Worm (Caenorhabditis elegans) whole organism, L1 larva: ENCODE measurements around the gene nspb-3.
A peak's percentile ranks its signal among the peaks of the same experiment; 100 is the strongest.

Source experiments
- C04F5.9 ChIP-seq: sonication (generic microtip); optimal IDR thresholded peaks from 2 replicates; lab custom pipeline; 2016; ENCODE audit warnings: missing genetic modification characterization, missing compliant biosample characterization
- C16A3.4 ChIP-seq: fragments of 150-350 bp; optimal IDR thresholded peaks from 2 replicates; lab custom pipeline; 2014; ENCODE audit warnings: missing biosample characterization, missing genetic modification characterization
- C34B4.2 ChIP-seq: sonication (generic microtip); optimal IDR thresholded peaks from 2 replicates; lab custom pipeline; 2017; ENCODE audit warnings: mild to moderate bottlenecking, missing genetic modification characterization, missing compliant biosample characterization
- F16B12.6 ChIP-seq: fragments of 150-350 bp; optimal IDR thresholded peaks from 2 replicates; lab custom pipeline; 2014; ENCODE audit warnings: missing biosample characterization, missing genetic modification characterization
- Y116A8C.19 ChIP-seq: sonication (generic microtip); optimal IDR thresholded peaks from 2 replicates; lab custom pipeline; 2016; ENCODE audit warnings: missing compliant biosample characterization, missing genetic modification characterization, borderline replicate concordance
- alr-1 ChIP-seq: fragments of 200-800 bp; sonication (Bioruptor generic); optimal IDR thresholded peaks from 2 replicates; lab custom pipeline; 2018; ENCODE audit warnings: borderline replicate concordance, mild to moderate bottlenecking, missing genetic modification characterization, missing compliant biosample characterization
- aly-2 ChIP-seq: fragments of 150-350 bp; optimal IDR thresholded peaks from 2 replicates; lab custom pipeline; 2014; ENCODE audit warnings: missing biosample characterization, missing genetic modification characterization
- blmp-1 ChIP-seq: fragments of 150-350 bp; optimal IDR thresholded peaks from 2 replicates; lab custom pipeline; 2014; ENCODE audit warnings: missing biosample characterization, missing genetic modification characterization
- ceh-63 ChIP-seq: fragments of 200-800 bp; sonication (Bioruptor generic); optimal IDR thresholded peaks from 2 replicates; lab custom pipeline; 2018; ENCODE audit warnings: mild to moderate bottlenecking, missing genetic modification characterization, missing compliant biosample characterization
- ceh-82 ChIP-seq, 3 experiments: fragments of 150-350 bp in 1 of 3; sonication (generic microtip) in 2 of 3; optimal IDR thresholded peaks; 2 replicates each; lab custom pipeline; 2014 to 2017; ENCODE audit warnings: missing biosample characterization in 3 of 3, missing genetic modification characterization in 3 of 3
- dpl-1 ChIP-seq, 3 experiments: fragments of 150-350 bp in 2 of 3; sonication (generic microtip) in 1 of 3; optimal IDR thresholded peaks; 2 replicates each; lab custom pipeline; 2014 to 2017; ENCODE audit warnings: missing biosample characterization in 3 of 3, missing genetic modification characterization in 3 of 3, missing genetic modification reagents in 3 of 3
- dsc-1 ChIP-seq: sonication (generic microtip); optimal IDR thresholded peaks from 2 replicates; lab custom pipeline; 2016; ENCODE audit warnings: mild to moderate bottlenecking, missing genetic modification characterization, missing compliant biosample characterization
- egl-13 ChIP-seq: sonication (generic microtip); optimal IDR thresholded peaks from 2 replicates; lab custom pipeline; 2016; ENCODE audit warnings: missing genotype, missing genetic modification reagents, missing genetic modification characterization, missing compliant biosample characterization
- elt-3 ChIP-seq, 6 experiments: fragments of 150-350 bp in 1 of 6; sonication (generic microtip); optimal IDR thresholded peaks; 2 replicates each; lab custom pipeline; 2017 to 2018; ENCODE audit warnings: missing biosample characterization in 6 of 6, missing genetic modification characterization in 6 of 6, inconsistent platforms in 1 of 6
- ets-5 ChIP-seq: fragments of 200-800 bp; sonication (Bioruptor generic); IDR thresholded peaks from 2 replicates; pipeline ENCODE4 v1.3.6; 2022; ENCODE audit warnings: missing genetic modification characterization, missing compliant biosample characterization
- fkh-10 ChIP-seq: sonication (generic microtip); optimal IDR thresholded peaks from 2 replicates; lab custom pipeline; 2017; ENCODE audit warnings: missing biosample characterization, missing genetic modification reagents, missing genetic modification characterization
- fkh-8 ChIP-seq: sonication (generic microtip); optimal IDR thresholded peaks from 2 replicates; lab custom pipeline; 2016; ENCODE audit warnings: mild to moderate bottlenecking, missing genetic modification characterization, missing compliant biosample characterization
- fos-1 ChIP-seq: fragments of 150-350 bp; optimal IDR thresholded peaks from 2 replicates; lab custom pipeline; 2014; ENCODE audit warnings: missing biosample characterization, missing genetic modification characterization
- grh-1 ChIP-seq: fragments of 200-800 bp; sonication (Bioruptor generic); IDR thresholded peaks from 2 replicates; pipeline ENCODE4 v1.3.6; 2022; ENCODE audit warnings: missing genetic modification reagents, missing genetic modification characterization, missing compliant biosample characterization
- hlh-4 ChIP-seq: sonication (generic microtip); optimal IDR thresholded peaks from 2 replicates; lab custom pipeline; 2016; ENCODE audit warnings: mild to moderate bottlenecking, missing genetic modification characterization, missing compliant biosample characterization
- hpl-2 ChIP-seq: fragments of 150-350 bp; optimal IDR thresholded peaks from 2 replicates; lab custom pipeline; 2014; ENCODE audit warnings: missing biosample characterization, missing genetic modification reagents, missing genetic modification characterization
- irx-1 ChIP-seq: sonication (generic microtip); optimal IDR thresholded peaks from 2 replicates; lab custom pipeline; 2016; ENCODE audit warnings: missing genetic modification characterization, missing compliant biosample characterization
- jun-1 ChIP-seq: fragments of 150-350 bp; optimal IDR thresholded peaks from 2 replicates; lab custom pipeline; 2014; ENCODE audit warnings: missing biosample characterization, missing genetic modification reagents, missing genetic modification characterization
- lin-14 ChIP-seq: fragments of 200-800 bp; sonication (Bioruptor generic); optimal IDR thresholded peaks from 2 replicates; lab custom pipeline; 2018; ENCODE audit warnings: mild to moderate bottlenecking, missing genetic modification characterization, moderate library complexity, missing compliant biosample characterization
- lin-15B ChIP-seq: fragments of 150-350 bp; sonication (generic microtip); optimal IDR thresholded peaks from 3 replicates; lab custom pipeline; 2014; ENCODE audit warnings: missing biosample characterization, missing genetic modification characterization
- lin-35 ChIP-seq, 2 experiments: fragments of 150-350 bp; optimal IDR thresholded peaks; 2 replicates each; lab custom pipeline; 2014; ENCODE audit warnings: missing biosample characterization in 2 of 2, missing genetic modification characterization in 2 of 2, missing genetic modification reagents in 2 of 2
- lin-39 ChIP-seq: fragments of 150-350 bp; optimal IDR thresholded peaks from 2 replicates; lab custom pipeline; 2014; ENCODE audit warnings: missing biosample characterization, missing genetic modification reagents, missing genetic modification characterization
- mab-9 ChIP-seq: fragments of 200-800 bp; sonication (Bioruptor generic); IDR thresholded peaks from 2 replicates; pipeline ENCODE4 v1.3.6; 2022; ENCODE audit warnings: missing genetic modification reagents, missing genetic modification characterization, missing compliant biosample characterization
- mdl-1 ChIP-seq, 2 experiments: fragments of 150-350 bp; optimal IDR thresholded peaks; 2 replicates each; lab custom pipeline; 2014 to 2017; ENCODE audit warnings: missing biosample characterization in 2 of 2, missing genetic modification characterization in 2 of 2, inconsistent platforms in 1 of 2
- nhr-11 ChIP-seq: fragments of 150-350 bp; optimal IDR thresholded peaks from 2 replicates; lab custom pipeline; 2014; ENCODE audit warnings: missing biosample characterization, missing genetic modification characterization
- nhr-19 ChIP-seq: fragments of 200-800 bp; sonication (Bioruptor generic); conservative IDR thresholded peaks from 2 replicates; pipeline ENCODE4 v1.3.6; 2022; ENCODE audit warnings: missing genetic modification characterization, missing compliant biosample characterization
- nhr-20 ChIP-seq: sonication (generic microtip); optimal IDR thresholded peaks from 2 replicates; lab custom pipeline; 2016; ENCODE audit warnings: mild to moderate bottlenecking, missing genetic modification characterization, missing compliant biosample characterization
- nhr-47 ChIP-seq: sonication (generic microtip); optimal IDR thresholded peaks from 2 replicates; lab custom pipeline; 2016; ENCODE audit warnings: mild to moderate bottlenecking, missing genetic modification characterization, moderate library complexity, missing compliant biosample characterization
- nhr-71 ChIP-seq: sonication (generic microtip); optimal IDR thresholded peaks from 2 replicates; lab custom pipeline; 2016; ENCODE audit warnings: mild to moderate bottlenecking, missing genetic modification characterization, moderate library complexity, missing compliant biosample characterization
- nhr-77 ChIP-seq: fragments of 150-350 bp; optimal IDR thresholded peaks from 2 replicates; lab custom pipeline; 2014; ENCODE audit warnings: missing biosample characterization, missing genetic modification characterization
- nhr-84 ChIP-seq: sonication (generic microtip); optimal IDR thresholded peaks from 2 replicates; lab custom pipeline; 2017; ENCODE audit warnings: missing biosample characterization, missing genetic modification characterization
- nhr-85 ChIP-seq: sonication (generic microtip); peaks from one replicate; lab custom pipeline; 2016; ENCODE audit warnings: missing genetic modification characterization, inconsistent platforms, missing compliant biosample characterization
- nhr-90 ChIP-seq: sonication (generic microtip); optimal IDR thresholded peaks from 2 replicates; lab custom pipeline; 2016; ENCODE audit warnings: mild to moderate bottlenecking, missing genetic modification characterization, missing compliant biosample characterization; ENCODE audit not compliant: poor library complexity
- pag-3 ChIP-seq: sonication (generic microtip); optimal IDR thresholded peaks from 2 replicates; lab custom pipeline; 2017; ENCODE audit warnings: missing genetic modification characterization, mild to moderate bottlenecking, missing compliant biosample characterization, antibody characterized with exemption, borderline replicate concordance; ENCODE audit not compliant: insufficient read depth
- pax-3 ChIP-seq: fragments of 200-800 bp; sonication (Bioruptor generic); optimal IDR thresholded peaks from 2 replicates; lab custom pipeline; 2018; ENCODE audit warnings: mild to moderate bottlenecking, missing genetic modification characterization, moderate library complexity, missing compliant biosample characterization
- skn-1 ChIP-seq: fragments of 150-350 bp; optimal IDR thresholded peaks from 2 replicates; lab custom pipeline; 2014; ENCODE audit warnings: missing biosample characterization, missing genetic modification characterization
- snu-23 ChIP-seq: sonication (generic microtip); optimal IDR thresholded peaks from 2 replicates; lab custom pipeline; 2016; ENCODE audit warnings: missing genetic modification characterization, missing compliant biosample characterization
- sox-4 ChIP-seq: sonication (generic microtip); optimal IDR thresholded peaks from 2 replicates; lab custom pipeline; 2016; ENCODE audit warnings: missing genetic modification characterization, missing compliant biosample characterization
- sup-37 ChIP-seq: fragments of 200-800 bp; sonication (Bioruptor generic); optimal IDR thresholded peaks from 2 replicates; lab custom pipeline; 2018; ENCODE audit warnings: mild to moderate bottlenecking, missing genetic modification characterization, missing compliant biosample characterization
- unc-130 ChIP-seq: fragments of 150-350 bp; optimal IDR thresholded peaks from 2 replicates; lab custom pipeline; 2017; ENCODE audit warnings: missing biosample characterization, missing genetic modification characterization, inconsistent platforms
- unc-30 ChIP-seq: sonication (generic microtip); optimal IDR thresholded peaks from 2 replicates; lab custom pipeline; 2017; ENCODE audit warnings: missing biosample characterization, missing genetic modification characterization
- unc-62 ChIP-seq: fragments of 150-350 bp; optimal IDR thresholded peaks from 2 replicates; lab custom pipeline; 2014; ENCODE audit warnings: missing biosample characterization, missing genetic modification reagents, missing genetic modification characterization
- unc-98 ChIP-seq: fragments of 200-800 bp; sonication (Bioruptor generic); IDR thresholded peaks from 2 replicates; pipeline ENCODE4 v1.3.6; 2022; ENCODE audit warnings: missing genetic modification characterization, missing compliant biosample characterization
- vab-15 ChIP-seq: sonication (generic microtip); optimal IDR thresholded peaks from 2 replicates; lab custom pipeline; 2017; ENCODE audit warnings: missing genotype, mild to moderate bottlenecking, missing genetic modification characterization, missing compliant biosample characterization
- xbp-1 ChIP-seq: sonication (generic microtip); optimal IDR thresholded peaks from 2 replicates; lab custom pipeline; 2016; ENCODE audit warnings: missing genetic modification characterization, missing compliant biosample characterization
- zip-4 ChIP-seq: fragments of 200-800 bp; sonication (Bioruptor generic); optimal IDR thresholded peaks from 2 replicates; lab custom pipeline; 2018; ENCODE audit warnings: mild to moderate bottlenecking, missing genetic modification characterization, moderate library complexity, missing compliant biosample characterization
- ztf-11 ChIP-seq, 2 experiments: sonication (generic microtip); optimal IDR thresholded peaks; 2 replicates each; lab custom pipeline; 2016 to 2017; ENCODE audit warnings: missing genetic modification characterization in 2 of 2, missing biosample characterization in 1 of 2, missing compliant biosample characterization in 1 of 2
- ztf-4 ChIP-seq: fragments of 150-350 bp; optimal IDR thresholded peaks from 2 replicates; lab custom pipeline; 2014; ENCODE audit warnings: missing biosample characterization, missing genetic modification characterization

nspb-3 gene

DNA sequence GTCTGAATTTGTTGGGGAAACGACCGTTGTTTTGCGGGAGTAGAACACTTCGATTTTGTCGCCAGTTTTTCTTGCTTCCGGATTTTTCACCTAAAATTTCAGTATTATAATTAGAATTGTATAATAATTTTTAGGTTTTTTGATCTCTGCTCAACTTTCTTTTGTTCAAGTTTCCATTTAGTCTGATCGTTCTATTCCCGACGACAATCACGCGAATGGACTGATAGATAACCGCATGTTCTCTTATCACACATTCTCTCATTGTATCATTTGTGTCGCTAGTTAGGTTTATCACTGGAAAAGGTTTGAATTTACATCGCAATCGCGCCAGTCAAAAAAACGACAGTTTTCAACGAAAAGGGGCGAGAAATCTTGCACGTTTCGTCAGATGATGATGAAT, 39.9 kb downstream of the nspb-3 start:
- no peak for TF ChIP-seq lin-15B
- TF ChIP-seq nhr-20, result no peak
- peak in 5 of 6 experiments; percentile 54 to 94 (median 92) for TF ChIP-seq elt-3 (tag; optimal IDR thresholded peaks at IDR 0.05; lab: Kevin White, UChicago)
- no peak for TF ChIP-seq fos-1 (tag; lab: Kevin White, UChicago)
- no peak for TF ChIP-seq F16B12.6 (tag; lab: Kevin White, UChicago)
- no peak for TF ChIP-seq hlh-4 (tag; lab: Kevin White, UChicago)
- TF ChIP-seq sox-4 (tag; lab: Kevin White, UChicago), result no peak
- no peak for TF ChIP-seq nhr-71
- no peak for TF ChIP-seq fkh-8 (tag; lab: Kevin White, UChicago)
- no peak for TF ChIP-seq pax-3 (tag; lab: Kevin White, UChicago)
- TF ChIP-seq vab-15 (tag; lab: Kevin White, UChicago), result no peak
- peak in 1 of 2 experiments; percentile 46 for TF ChIP-seq mdl-1 (tag; optimal IDR thresholded peaks at IDR 0.05; lab: Kevin White, UChicago)
- TF ChIP-seq nhr-11 (tag; lab: Kevin White, UChicago), result no peak
- TF ChIP-seq ets-5 (GFP tag; lab: Robert Waterston, UW), result no peak
- TF ChIP-seq ceh-82 (tag; optimal IDR thresholded peaks at IDR 0.05; lab: Kevin White, UChicago), result no peak
- no peak for TF ChIP-seq egl-13 (tag; lab: Kevin White, UChicago)
- no peak for TF ChIP-seq unc-30
- TF ChIP-seq snu-23 (GFP tag; lab: Kevin White, UChicago), result peak; percentile 19
- TF ChIP-seq dpl-1 (GFP tag; optimal IDR thresholded peaks at IDR 0.05; lab: Kevin White, UChicago), result peak in 1 of 3 experiments; percentile 6
- TF ChIP-seq nhr-85, result no peak
- TF ChIP-seq C34B4.2 (tag; lab: Kevin White, UChicago), result no peak
- no peak for TF ChIP-seq sup-37 (GFP tag; lab: Kevin White, UChicago)
- TF ChIP-seq zip-4 (GFP tag; lab: Kevin White, UChicago), result no peak
- no peak for TF ChIP-seq fkh-10 (GFP tag; lab: Kevin White, UChicago)
- TF ChIP-seq unc-98, result no peak
- peak; percentile 87 for TF ChIP-seq blmp-1
- no peak for TF ChIP-seq nhr-84
- TF ChIP-seq jun-1, result no peak
- TF ChIP-seq dsc-1 (tag; lab: Kevin White, UChicago), result no peak
- no peak for TF ChIP-seq grh-1
- TF ChIP-seq nhr-90 (tag; lab: Kevin White, UChicago), result peak; percentile 45
- no peak for TF ChIP-seq C04F5.9
- TF ChIP-seq lin-35 (GFP tag; optimal IDR thresholded peaks at IDR 0.05; lab: Kevin White, UChicago), result peak in 1 of 2 experiments; percentile 67
- no peak for TF ChIP-seq nhr-47
- TF ChIP-seq pag-3, result no peak
- TF ChIP-seq aly-2 (tag; lab: Kevin White, UChicago), result no peak
- peak; percentile 29 for TF ChIP-seq hpl-2 (GFP tag; lab: Kevin White, UChicago)
- no peak for TF ChIP-seq skn-1
- TF ChIP-seq ztf-11 (tag; optimal IDR thresholded peaks at IDR 0.05; lab: Kevin White, UChicago), result no peak
- TF ChIP-seq nhr-77, result no peak
- TF ChIP-seq ceh-63, result no peak
- peak; percentile 30 for TF ChIP-seq lin-14
- TF ChIP-seq ztf-4 (tag; lab: Kevin White, UChicago), result no peak
- no peak for TF ChIP-seq C16A3.4 (tag; lab: Kevin White, UChicago)
- TF ChIP-seq unc-62 (GFP tag; lab: Kevin White, UChicago), result no peak
- no peak for TF ChIP-seq Y116A8C.19 (tag; lab: Kevin White, UChicago)
- TF ChIP-seq lin-39 (tag; lab: Kevin White, UChicago), result no peak
- TF ChIP-seq alr-1 (tag; lab: Kevin White, UChicago), result no peak
- peak; percentile 28 for TF ChIP-seq unc-130 (tag; lab: Kevin White, UChicago)
- TF ChIP-seq mab-9 (GFP tag; lab: Robert Waterston, UW), result no peak
- no peak for TF ChIP-seq xbp-1 (tag; lab: Kevin White, UChicago)
- TF ChIP-seq nhr-19 (GFP tag; lab: Robert Waterston, UW), result no peak; the same call in 1 of the 2 replicates
- no peak for TF ChIP-seq irx-1
